Worm (Caenorhabditis elegans) whole organism, mixed stage, embryonic: ENCODE measurements around the gene vab-9.

Experiments
- ceh-83 ChIP-seq: fragments of 200-800 bp; sonication (Bioruptor generic); optimal IDR thresholded peaks from 2 replicates; lab custom pipeline; 2018; ENCODE audit warnings: mild to moderate bottlenecking, missing genetic modification characterization, missing compliant biosample characterization
- ces-1 ChIP-seq: fragments of 150-350 bp; optimal IDR thresholded peaks from 2 replicates; lab custom pipeline; 2014; ENCODE audit warnings: missing biosample characterization, missing genetic modification reagents, missing genetic modification characterization
- elt-3 ChIP-seq: fragments of 150-350 bp; optimal IDR thresholded peaks from 2 replicates; lab custom pipeline; 2014; ENCODE audit warnings: missing biosample characterization, missing genetic modification characterization
- lin-13 ChIP-seq: fragments of 150-350 bp; optimal IDR thresholded peaks from 2 replicates; lab custom pipeline; 2014; ENCODE audit warnings: missing biosample characterization, missing genetic modification characterization
- lin-32 ChIP-seq: fragments of 200-800 bp; sonication (Bioruptor generic); optimal IDR thresholded peaks from 2 replicates; lab custom pipeline; 2018; ENCODE audit warnings: mild to moderate bottlenecking, missing genetic modification characterization, missing compliant biosample characterization
- mep-1 ChIP-seq: fragments of 150-350 bp; optimal IDR thresholded peaks from 2 replicates; lab custom pipeline; 2017; ENCODE audit warnings: missing biosample characterization, missing genetic modification reagents, missing genetic modification characterization, inconsistent platforms
- nhr-237 ChIP-seq: fragments of 150-350 bp; optimal IDR thresholded peaks from 2 replicates; lab custom pipeline; 2014; ENCODE audit warnings: missing biosample characterization, missing genetic modification characterization
- nhr-76 ChIP-seq: sonication (generic microtip); optimal IDR thresholded peaks from 2 replicates; lab custom pipeline; 2017; ENCODE audit warnings: missing biosample characterization, missing genetic modification characterization
- pha-4 ChIP-seq: fragments of 150-350 bp; optimal IDR thresholded peaks from 2 replicates; lab custom pipeline; 2018; ENCODE audit warnings: missing biosample characterization, missing genetic modification reagents, missing genetic modification characterization
- snpc-4 ChIP-seq: fragments of 150-350 bp; optimal IDR thresholded peaks from 2 replicates; lab custom pipeline; 2014; ENCODE audit warnings: missing biosample characterization, missing genetic modification characterization
- sptf-1 ChIP-seq: sonication (generic microtip); optimal IDR thresholded peaks from 2 replicates; lab custom pipeline; 2017; ENCODE audit warnings: mild to moderate bottlenecking, missing genetic modification characterization, moderate library complexity, missing compliant biosample characterization
- unc-62 ChIP-seq: fragments of 150-350 bp; optimal IDR thresholded peaks from 2 replicates; lab custom pipeline; 2014; ENCODE audit warnings: missing biosample characterization, missing genetic modification reagents, missing genetic modification characterization
- ztf-11 ChIP-seq: fragments of 150-350 bp; optimal IDR thresholded peaks from 2 replicates; lab custom pipeline; 2014; ENCODE audit warnings: missing biosample characterization, missing genetic modification characterization

DNA sequence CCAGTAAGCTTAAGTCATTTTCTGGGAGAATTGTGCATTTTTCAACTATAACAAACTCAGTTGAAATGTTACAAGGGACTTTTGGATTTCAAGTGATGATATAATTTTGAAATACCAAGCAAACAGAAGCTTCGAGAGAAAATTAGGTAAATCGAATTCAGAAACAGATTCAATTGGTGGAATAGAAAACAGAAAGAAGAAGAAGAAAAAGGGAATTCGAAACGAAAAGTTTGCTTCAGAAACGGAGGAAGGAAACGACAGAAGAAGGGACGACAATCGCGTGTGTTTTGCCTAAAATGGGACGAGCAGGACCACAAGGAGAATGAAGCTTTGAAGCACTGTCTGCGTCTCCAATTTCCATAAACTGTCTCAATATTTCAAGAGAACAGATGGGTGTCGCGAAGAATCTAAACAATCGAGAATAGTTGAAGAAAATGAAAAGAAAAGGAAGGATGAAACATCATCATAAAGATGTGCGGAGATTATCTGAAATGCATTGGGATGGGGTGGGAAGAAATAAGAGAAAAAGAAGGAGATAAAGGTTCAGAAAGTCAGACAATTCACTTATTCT lies 49.8 kb downstream of the vab-9 start:
- TF ChIP-seq elt-3 (tag; lab: Kevin White, UChicago) (no peak), mep-1 (tag; lab: Kevin White, UChicago) (no peak), nhr-237 (tag; lab: Kevin White, UChicago) (no peak), unc-62 (GFP tag; lab: Kevin White, UChicago) (no peak), nhr-76 (no peak), snpc-4 (tag; lab: Kevin White, UChicago) (no peak), pha-4 (tag; lab: Kevin White, UChicago) (no peak), sptf-1 (tag; lab: Kevin White, UChicago) (no peak), ces-1 (GFP tag; lab: Kevin White, UChicago) (peak; percentile 99), ceh-83 (GFP tag; lab: Kevin White, UChicago) (no peak), lin-13 (no peak), lin-32 (GFP tag; lab: Kevin White, UChicago) (no peak), ztf-11 (tag; lab: Kevin White, UChicago) (no peak)
